Fruit fly (Drosophila melanogaster): ENCODE data around the gene smog.

Gene smog

DNA sequence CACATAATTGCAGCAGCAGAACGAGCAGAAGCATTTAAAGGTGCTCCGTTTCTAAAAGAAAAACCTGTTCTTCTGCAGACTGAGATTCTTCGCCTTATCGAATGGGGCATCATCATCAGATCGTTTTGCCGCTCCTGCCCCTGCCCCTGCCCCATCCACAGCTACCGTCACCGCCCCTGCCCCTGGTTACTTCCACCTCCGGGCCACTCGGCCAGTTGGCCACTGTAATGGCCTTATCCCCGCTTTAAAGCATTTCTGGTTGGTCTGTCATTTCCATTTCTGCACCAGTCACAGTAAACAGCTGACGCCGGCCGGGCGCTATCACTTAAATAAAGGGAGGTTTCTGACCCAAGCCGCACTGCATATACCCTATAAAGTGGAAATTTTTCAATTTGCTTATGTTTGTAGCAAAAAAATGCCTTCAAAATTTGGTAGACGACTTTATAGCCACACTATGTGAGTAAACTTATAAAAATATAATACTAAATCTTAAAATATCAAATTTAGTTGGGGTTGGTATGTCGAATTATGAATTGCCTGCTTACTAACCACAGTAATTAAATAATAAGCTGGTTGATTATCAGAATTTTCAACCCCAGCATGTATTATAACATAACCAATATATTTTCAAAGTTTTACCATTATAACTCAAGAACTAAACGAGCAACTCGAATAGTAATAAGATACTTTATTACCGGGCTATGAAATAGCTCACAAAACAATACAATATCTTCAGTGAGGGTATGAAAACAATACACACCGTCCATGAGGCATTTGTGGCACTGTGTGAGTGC, 41.8 kb upstream of the smog start (continued):
- TF ChIP-seq CG17568 (GFP tag; optimal IDR thresholded peaks at IDR 0.05), result no peak
- peak; percentile 52 for TF ChIP-seq CG10267 (tag; optimal IDR thresholded peaks at IDR 0.05)
- no peak for TF ChIP-seq Kr (GFP tag; optimal IDR thresholded peaks at IDR 0.05)
- no peak for TF ChIP-seq Dp (GFP tag; optimal IDR thresholded peaks at IDR 0.05)
- TF ChIP-seq CG10321 (GFP tag; IDR thresholded peaks at IDR 0.05), result no peak
- no peak for TF ChIP-seq Oaz (GFP tag; IDR thresholded peaks at IDR 0.05)
- TF ChIP-seq hb (GFP tag; IDR thresholded peaks at IDR 0.05; ENCODE audit: partially characterized antibody), result no peak
- TF ChIP-seq CG1647 (GFP tag; optimal IDR thresholded peaks at IDR 0.05), result peak; percentile 32
- peak; percentile 72 for TF ChIP-seq CG18599 (GFP tag; optimal IDR thresholded peaks at IDR 0.05)
- TF ChIP-seq Atf3 (GFP tag; optimal IDR thresholded peaks at IDR 0.05), result peak; percentile 13
- TF ChIP-seq cas (GFP tag; IDR thresholded peaks at IDR 0.05), result no peak
- peak; percentile 81 for TF ChIP-seq dysf (GFP tag; IDR thresholded peaks at IDR 0.05)
- TF ChIP-seq ems (GFP tag; optimal IDR thresholded peaks at IDR 0.05), result no peak
- no peak for TF ChIP-seq CG8765 (GFP tag; IDR thresholded peaks at IDR 0.05)
- TF ChIP-seq scrt (GFP tag; optimal IDR thresholded peaks at IDR 0.05), result no peak
- TF ChIP-seq Hr3 (GFP tag; optimal IDR thresholded peaks at IDR 0.05), result peak; percentile 72
- TF ChIP-seq Lhr (GFP tag; optimal IDR thresholded peaks at IDR 0.05), result no peak
- TF ChIP-seq pan (optimal IDR thresholded peaks at IDR 0.05), result peak in 1 of 2 experiments; percentile 27
- TF ChIP-seq pan (GFP tag; optimal IDR thresholded peaks at IDR 0.05 in 1 of 2, IDR thresholded peaks at IDR 0.05 in 1 of 2), result peak in 1 of 2 experiments; percentile 23
- peak; percentile 50 for TF ChIP-seq Usf (GFP tag; optimal IDR thresholded peaks at IDR 0.05)
- TF ChIP-seq inv (GFP tag; IDR thresholded peaks at IDR 0.05; ENCODE audit: partially characterized antibody), result no peak
- TF ChIP-seq dimm (GFP tag; IDR thresholded peaks at IDR 0.05), result no peak
- peak; percentile 30; the same call in 1 of the 2 replicates for TF ChIP-seq Xrp1 (GFP tag; IDR thresholded peaks at IDR 0.05)
- TF ChIP-seq HLHmδ (GFP tag; optimal IDR thresholded peaks at IDR 0.05), result no peak
- TF ChIP-seq Ets65A (GFP tag), result peak; percentile 89
- peak; percentile 50 for TF ChIP-seq shn (GFP tag; optimal IDR thresholded peaks at IDR 0.05)
- TF ChIP-seq toy (GFP tag; IDR thresholded peaks at IDR 0.05), result no peak
- TF ChIP-seq CG1602 (GFP tag; optimal IDR thresholded peaks at IDR 0.05), result peak; percentile 67
- TF ChIP-seq br (optimal IDR thresholded peaks at IDR 0.05), result no peak
- TF ChIP-seq CG13296 (GFP tag; optimal IDR thresholded peaks at IDR 0.05), result peak; percentile 74
- no peak for TF ChIP-seq vfl (GFP tag; optimal IDR thresholded peaks at IDR 0.05)
- no peak for TF ChIP-seq nerfin-1 (tag; optimal IDR thresholded peaks at IDR 0.05)
- peak; percentile 64 for TF ChIP-seq Asciz (GFP tag; optimal IDR thresholded peaks at IDR 0.05)
- TF ChIP-seq CG33213 (GFP tag; optimal IDR thresholded peaks at IDR 0.05), result no peak
- no peak for TF ChIP-seq CG6254 (GFP tag; optimal IDR thresholded peaks at IDR 0.05)
- TF ChIP-seq ro (GFP tag; IDR thresholded peaks at IDR 0.05), result no peak
- peak; percentile 32 for TF ChIP-seq CG7928 (GFP tag; optimal IDR thresholded peaks at IDR 0.05)
- TF ChIP-seq Dbx (GFP tag; IDR thresholded peaks at IDR 0.05), result peak; percentile 40; the same call in 1 of the 3 replicates
- TF ChIP-seq CG3407 (GFP tag; optimal IDR thresholded peaks at IDR 0.05), result peak; percentile 61
- TF ChIP-seq CG11504 (tag; optimal IDR thresholded peaks at IDR 0.05), result peak; percentile 82
- TF ChIP-seq sima (GFP tag; optimal IDR thresholded peaks at IDR 0.05), result no peak
- peak; percentile 68 for TF ChIP-seq NfI (GFP tag; optimal IDR thresholded peaks at IDR 0.05)
- no peak for TF ChIP-seq CG5245 (GFP tag; optimal IDR thresholded peaks at IDR 0.05)
- no peak for TF ChIP-seq CG1792 (GFP tag; optimal IDR thresholded peaks at IDR 0.05)
- peak; percentile 48 for TF ChIP-seq Hsf (GFP tag; optimal IDR thresholded peaks at IDR 0.05)
- peak; percentile 67 for TF ChIP-seq CG1233 (GFP tag; optimal IDR thresholded peaks at IDR 0.05)
- peak; percentile 36 for TF ChIP-seq CG10147 (GFP tag; optimal IDR thresholded peaks at IDR 0.05)
- TF ChIP-seq caup (GFP tag; optimal IDR thresholded peaks at IDR 0.05; ENCODE audit: severe bottlenecking), result peak; percentile 68
- no peak for TF ChIP-seq maf-S (GFP tag; optimal IDR thresholded peaks at IDR 0.05)
- TF ChIP-seq CG12942 (GFP tag; optimal IDR thresholded peaks at IDR 0.05), result peak; percentile 40
